Worm (Caenorhabditis elegans) whole organism, L4/young adult: ENCODE data around the gene F08G2.5.

ENCODE experiments used
- W03F9.2 ChIP-seq: fragments of 150-350 bp; optimal IDR thresholded peaks from 2 replicates; lab custom pipeline; 2014; ENCODE audit warnings: missing biosample characterization, missing genetic modification characterization
- dao-5 ChIP-seq: sonication (generic microtip); optimal IDR thresholded peaks from 2 replicates; lab custom pipeline; 2016; ENCODE audit warnings: missing genotype, missing genetic modification characterization, moderate library complexity, missing compliant biosample characterization
- him-1 ChIP-seq: sonication (generic microtip); optimal IDR thresholded peaks from 2 replicates; lab custom pipeline; 2016; ENCODE audit warnings: missing genotype, missing genetic modification reagents, missing genetic modification characterization, missing compliant biosample characterization

- TF ChIP-seq dao-5, result no peak
- TF ChIP-seq W03F9.2 (tag; lab: Kevin White, UChicago), result no peak
- no peak for TF ChIP-seq him-1 (tag; lab: Kevin White, UChicago)
These were observed 21.9 kb upstream of the F08G2.5 start for ce11 chrII:13855352-13855751.
